Worm (Caenorhabditis elegans): Measurements from ENCODE around the gene hpo-6.

hpo-6 gene

ce11 chrIV:1549095-1550093 is 12.6 kb upstream of the hpo-6 start:
- TF ChIP-seq nhr-2 (tag; optimal IDR thresholded peaks at IDR 0.05): no peak
- no peak for TF ChIP-seq snpc-4 (tag; optimal IDR thresholded peaks at IDR 0.05)
- TF ChIP-seq sptf-1 (tag; optimal IDR thresholded peaks at IDR 0.05): no peak

- TF ChIP-seq unc-120 (tag; optimal IDR thresholded peaks at IDR 0.05; ENCODE audit: poor library complexity, severe bottlenecking): no peak
- TF ChIP-seq ceh-83 (GFP tag; optimal IDR thresholded peaks at IDR 0.05): no peak
- TF ChIP-seq nhr-76 (tag; optimal IDR thresholded peaks at IDR 0.05): no peak
- TF ChIP-seq lin-13 (tag; optimal IDR thresholded peaks at IDR 0.05): no peak
- no peak for TF ChIP-seq cnd-1 (tag; optimal IDR thresholded peaks at IDR 0.05)
- no peak for TF ChIP-seq snpc-4 (tag; optimal IDR thresholded peaks at IDR 0.05)
- no peak for TF ChIP-seq unc-39 (tag; optimal IDR thresholded peaks at IDR 0.05)
- TF ChIP-seq sptf-1 (tag; optimal IDR thresholded peaks at IDR 0.05): no peak
- TF ChIP-seq sem-2 (GFP tag; optimal IDR thresholded peaks at IDR 0.05): no peak
- no peak for TF ChIP-seq hlh-1 (tag; optimal IDR thresholded peaks at IDR 0.05)
- no peak for TF ChIP-seq ceh-39 (tag; optimal IDR thresholded peaks at IDR 0.05)
- TF ChIP-seq ham-2 (GFP tag; optimal IDR thresholded peaks at IDR 0.05): no peak
- no peak for TF ChIP-seq ces-1 (GFP tag; optimal IDR thresholded peaks at IDR 0.05)
- no peak for TF ChIP-seq nhr-28 (tag; optimal IDR thresholded peaks at IDR 0.05)
- no peak for TF ChIP-seq elt-1 (tag; optimal IDR thresholded peaks at IDR 0.05; ENCODE audit: borderline replicate concordance, insufficient read depth)
- no peak for TF ChIP-seq mep-1 (tag; optimal IDR thresholded peaks at IDR 0.05)
- TF ChIP-seq unc-62 (GFP tag; optimal IDR thresholded peaks at IDR 0.05): no peak
- no peak for TF ChIP-seq drap-1 (GFP tag; optimal IDR thresholded peaks at IDR 0.05)
These were observed 11.9 kb upstream of the hpo-6 start, which contains the start of gene C34H4.5 for ce11 chrIV:1550131-1550530. Gene C34H4.5 (minus strand): TSS chrIV:1550231.

- TF ChIP-seq ztf-11 (tag; optimal IDR thresholded peaks at IDR 0.05) (no peak), bed-3 (GFP tag; optimal IDR thresholded peaks at IDR 0.05) (no peak), M03D4.4 (tag; optimal IDR thresholded peaks at IDR 0.05) (no peak)
These were observed 11.4 kb upstream of the hpo-6 start, which contains the start of gene tag-244 for ce11 chrIV:1550578-1550977. Gene tag-244 (plus strand): TSS chrIV:1550878.

- no peak for TF ChIP-seq ceh-39 (tag; optimal IDR thresholded peaks at IDR 0.05)
- no peak for TF ChIP-seq sem-2 (GFP tag; optimal IDR thresholded peaks at IDR 0.05)
- no peak for TF ChIP-seq lin-13 (tag; optimal IDR thresholded peaks at IDR 0.05)
- no peak for TF ChIP-seq lsy-2 (tag; optimal IDR thresholded peaks at IDR 0.05)
- TF ChIP-seq ceh-83 (GFP tag; optimal IDR thresholded peaks at IDR 0.05): no peak
- TF ChIP-seq nhr-2 (tag; optimal IDR thresholded peaks at IDR 0.05): no peak
- TF ChIP-seq lin-32 (GFP tag; optimal IDR thresholded peaks at IDR 0.05): no peak
- no peak for TF ChIP-seq flh-1 (GFP tag; optimal IDR thresholded peaks at IDR 0.05)
- no peak for TF ChIP-seq nhr-76 (tag; optimal IDR thresholded peaks at IDR 0.05)
- TF ChIP-seq mls-2 (tag; optimal IDR thresholded peaks at IDR 0.05): no peak
- no peak for TF ChIP-seq mab-5 (tag; optimal IDR thresholded peaks at IDR 0.05)
- no peak for TF ChIP-seq tbx-8 (GFP tag; optimal IDR thresholded peaks at IDR 0.05)
These were observed 8.6 kb upstream of the hpo-6 start, which contains the start of gene C34H4.2 for ce11 chrIV:1553195-1553918. Gene C34H4.2 (plus strand): TSS chrIV:1553752.

- TF ChIP-seq unc-120 (tag; optimal IDR thresholded peaks at IDR 0.05; ENCODE audit: poor library complexity, severe bottlenecking): no peak
- no peak for TF ChIP-seq blmp-1 (tag; optimal IDR thresholded peaks at IDR 0.05)
- no peak for TF ChIP-seq ceh-39 (tag; optimal IDR thresholded peaks at IDR 0.05)
- TF ChIP-seq nhr-12 (tag; optimal IDR thresholded peaks at IDR 0.05): no peak
- TF ChIP-seq nhr-2 (tag; optimal IDR thresholded peaks at IDR 0.05): no peak
- TF ChIP-seq cnd-1 (tag; optimal IDR thresholded peaks at IDR 0.05): no peak
- no peak for TF ChIP-seq nhr-237 (tag; optimal IDR thresholded peaks at IDR 0.05)
- TF ChIP-seq lin-32 (GFP tag; optimal IDR thresholded peaks at IDR 0.05): no peak
- TF ChIP-seq mls-2 (tag; optimal IDR thresholded peaks at IDR 0.05): no peak
- TF ChIP-seq ham-2 (GFP tag; optimal IDR thresholded peaks at IDR 0.05): no peak
- TF ChIP-seq ceh-43 (GFP tag; optimal IDR thresholded peaks at IDR 0.05): no peak
- TF ChIP-seq sem-2 (GFP tag; optimal IDR thresholded peaks at IDR 0.05): no peak
- no peak for TF ChIP-seq bed-3 (GFP tag; optimal IDR thresholded peaks at IDR 0.05)
- no peak for TF ChIP-seq mab-5 (tag; optimal IDR thresholded peaks at IDR 0.05)
- no peak for TF ChIP-seq hlh-1 (tag; optimal IDR thresholded peaks at IDR 0.05)
These were observed 6.8 kb upstream of the hpo-6 start, which contains the start of gene C34H4.1 for ce11 chrIV:1555021-1555720. Gene C34H4.1 (plus strand): TSS chrIV:1555579.
